Worm (Caenorhabditis elegans) whole organism, early embryonic: ENCODE data around the gene best-13.

Source experiments
- B0310.2 ChIP-seq: sonication (generic microtip); optimal IDR thresholded peaks from 2 replicates; lab custom pipeline; 2016; ENCODE audit warnings: mild to moderate bottlenecking, missing genetic modification characterization, missing compliant biosample characterization
- F13C5.2 ChIP-seq: sonication (generic microtip); optimal IDR thresholded peaks from 2 replicates; lab custom pipeline; 2017; ENCODE audit warnings: mild to moderate bottlenecking, missing genetic modification characterization, inconsistent platforms, missing compliant biosample characterization
- aly-1 ChIP-seq: sonication (generic microtip); optimal IDR thresholded peaks from 2 replicates; lab custom pipeline; 2016; ENCODE audit warnings: missing genetic modification characterization, missing compliant biosample characterization
- ama-1 ChIP-seq: fragments of 150-350 bp; optimal IDR thresholded peaks from 2 replicates; lab custom pipeline; 2014
- ceh-13 ChIP-seq: fragments of 200-800 bp; sonication (Bioruptor generic); optimal IDR thresholded peaks from 2 replicates; lab custom pipeline; 2018; ENCODE audit warnings: mild to moderate bottlenecking, missing genetic modification characterization, missing compliant biosample characterization
- ceh-36 ChIP-seq: sonication (generic microtip); optimal IDR thresholded peaks from 2 replicates; lab custom pipeline; 2016; ENCODE audit warnings: missing genetic modification characterization, inconsistent platforms, missing compliant biosample characterization
- ets-7 ChIP-seq: sonication (generic microtip); optimal IDR thresholded peaks from 2 replicates; lab custom pipeline; 2016; ENCODE audit warnings: missing genotype, missing genetic modification characterization, missing compliant biosample characterization
- flt-1 ChIP-seq: fragments of 200-800 bp; sonication (Bioruptor generic); IDR thresholded peaks from 2 replicates; pipeline ENCODE4 v1.3.6; 2022; ENCODE audit warnings: missing genetic modification characterization, missing compliant biosample characterization
- hmbx-1 ChIP-seq: sonication (generic microtip); optimal IDR thresholded peaks from 2 replicates; lab custom pipeline; 2016; ENCODE audit warnings: mild to moderate bottlenecking, missing genetic modification characterization, missing compliant biosample characterization
- hmg-4 ChIP-seq: fragments of 200-800 bp; sonication (Bioruptor generic); optimal IDR thresholded peaks from 2 replicates; lab custom pipeline; 2018; ENCODE audit warnings: mild to moderate bottlenecking, missing genetic modification characterization, missing compliant biosample characterization
- hnd-1 ChIP-seq: sonication (generic microtip); optimal IDR thresholded peaks from 2 replicates; lab custom pipeline; 2016; ENCODE audit warnings: missing genetic modification characterization, missing compliant biosample characterization
- pes-1 ChIP-seq: fragments of 200-800 bp; sonication (Bioruptor generic); IDR thresholded peaks from 2 replicates; pipeline ENCODE4 v1.3.6; 2022; ENCODE audit warnings: missing genetic modification reagents, missing genetic modification characterization, missing compliant biosample characterization
- scrt-1 ChIP-seq: fragments of 200-800 bp; sonication (Bioruptor generic); IDR thresholded peaks from 2 replicates; pipeline ENCODE4 v1.3.6; 2022; ENCODE audit warnings: missing genetic modification characterization, missing compliant biosample characterization
- sea-1 ChIP-seq: fragments of 200-800 bp; sonication (Bioruptor generic); conservative IDR thresholded peaks from 2 replicates; pipeline ENCODE4 v1.3.6; 2022; ENCODE audit warnings: missing genetic modification characterization, missing compliant biosample characterization
- tbx-11 ChIP-seq: fragments of 200-800 bp; sonication (Bioruptor generic); IDR thresholded peaks from 2 replicates; pipeline ENCODE4 v1.3.6; 2022; ENCODE audit warnings: missing genetic modification characterization, missing compliant biosample characterization
- tbx-37 ChIP-seq: fragments of 200-800 bp; sonication (Bioruptor generic); conservative IDR thresholded peaks from 2 replicates; pipeline ENCODE4 v1.3.6; 2022; ENCODE audit warnings: missing genetic modification reagents, missing genetic modification characterization, missing compliant biosample characterization
- tra-4 ChIP-seq: sonication (generic microtip); optimal IDR thresholded peaks from 2 replicates; lab custom pipeline; 2017; ENCODE audit warnings: missing genetic modification characterization, missing compliant biosample characterization

Gene best-13

ce11 chrIV:9920426-9920825, 16.7 kb downstream of the best-13 start:
- no peak for TF ChIP-seq F13C5.2 (tag; lab: Kevin White, UChicago)
- no peak for TF ChIP-seq tbx-37
- TF ChIP-seq sea-1 (GFP tag; lab: Robert Waterston, UW): no peak
- TF ChIP-seq B0310.2: no peak
- TF ChIP-seq pes-1 (GFP tag; lab: Robert Waterston, UW): no peak
- TF ChIP-seq ceh-36 (tag; lab: Kevin White, UChicago): no peak
- no peak for TF ChIP-seq scrt-1 (GFP tag; lab: Robert Waterston, UW)
- no peak for TF ChIP-seq hmg-4 (GFP tag; lab: Kevin White, UChicago)
- TF ChIP-seq ets-7 (tag; lab: Kevin White, UChicago): no peak
- TF ChIP-seq hnd-1 (tag; lab: Kevin White, UChicago): no peak
- TF ChIP-seq hmbx-1 (tag; lab: Kevin White, UChicago): no peak
- TF ChIP-seq aly-1 (tag; lab: Kevin White, UChicago): no peak
- TF ChIP-seq tbx-11 (GFP tag; lab: Robert Waterston, UW): no peak
- no peak for TF ChIP-seq ama-1 (lab: Kevin White, UChicago)
- no peak for TF ChIP-seq flt-1 (GFP tag; lab: Robert Waterston, UW)
- TF ChIP-seq tra-4: no peak

- TF ChIP-seq ets-7 (tag; lab: Kevin White, UChicago): no peak
- no peak for TF ChIP-seq hnd-1 (tag; lab: Kevin White, UChicago)
- no peak for TF ChIP-seq ama-1 (lab: Kevin White, UChicago)
- TF ChIP-seq hmbx-1 (tag; lab: Kevin White, UChicago): no peak
- TF ChIP-seq F13C5.2 (tag; lab: Kevin White, UChicago): no peak
- no peak for TF ChIP-seq tbx-37
- TF ChIP-seq aly-1 (tag; lab: Kevin White, UChicago): no peak
- no peak for TF ChIP-seq scrt-1 (GFP tag; lab: Robert Waterston, UW)
- TF ChIP-seq sea-1 (GFP tag; lab: Robert Waterston, UW): no peak
- TF ChIP-seq hmg-4 (GFP tag; lab: Kevin White, UChicago): no peak
- no peak for TF ChIP-seq pes-1 (GFP tag; lab: Robert Waterston, UW)
- TF ChIP-seq B0310.2: no peak
- no peak for TF ChIP-seq flt-1 (GFP tag; lab: Robert Waterston, UW)
- TF ChIP-seq tbx-11 (GFP tag; lab: Robert Waterston, UW): no peak
- TF ChIP-seq ceh-36 (tag; lab: Kevin White, UChicago): no peak
- no peak for TF ChIP-seq ceh-13
- no peak for TF ChIP-seq tra-4
Measured at ce11 chrIV:9924419-9924818, 20.7 kb downstream of the best-13 start.

ce11 chrIV:9928180-9928896, 24.6 kb downstream of the best-13 start, which contains the start of gene dur-1:
TSS of gene dur-1 (minus strand) at chrIV:9928230.
- no peak for TF ChIP-seq ceh-36 (tag; lab: Kevin White, UChicago)

DNA sequence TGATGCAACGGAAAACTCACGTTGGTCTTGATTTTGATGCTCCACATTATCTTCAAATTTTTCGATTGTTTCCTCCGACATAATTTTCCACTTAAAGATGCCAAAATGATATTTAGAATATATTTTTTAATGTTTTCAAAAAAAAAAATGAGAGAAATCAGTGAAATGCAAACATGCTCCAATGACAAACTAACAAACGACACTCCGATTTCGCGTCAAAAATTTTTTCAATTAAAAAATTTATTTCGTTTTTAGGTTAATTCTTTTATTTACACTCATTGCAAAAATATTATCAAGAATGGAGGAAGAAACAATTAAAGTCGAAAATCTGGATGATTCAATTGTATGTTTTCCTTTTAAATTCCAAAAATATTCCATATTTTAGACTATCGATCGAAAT, 28.3 kb downstream of the best-13 start, which contains the start of the genes trmt-10A and F25H8.2:
Gene trmt-10A, minus strand, starts transcription at position 159 of the 400 bp plus-strand sequence.
Gene F25H8.2, plus strand, starts transcription at position 181 of the 400 bp plus-strand sequence.
- TF ChIP-seq F13C5.2 (tag; lab: Kevin White, UChicago) (no peak), aly-1 (tag; lab: Kevin White, UChicago) (no peak), ceh-13 (no peak), tbx-11 (GFP tag; lab: Robert Waterston, UW) (no peak), flt-1 (GFP tag; lab: Robert Waterston, UW) (no peak), pes-1 (GFP tag; lab: Robert Waterston, UW) (no peak), hnd-1 (tag; lab: Kevin White, UChicago) (no peak), ceh-36 (tag; lab: Kevin White, UChicago) (no peak), tra-4 (no peak), hmg-4 (GFP tag; lab: Kevin White, UChicago) (no peak)

DNA sequence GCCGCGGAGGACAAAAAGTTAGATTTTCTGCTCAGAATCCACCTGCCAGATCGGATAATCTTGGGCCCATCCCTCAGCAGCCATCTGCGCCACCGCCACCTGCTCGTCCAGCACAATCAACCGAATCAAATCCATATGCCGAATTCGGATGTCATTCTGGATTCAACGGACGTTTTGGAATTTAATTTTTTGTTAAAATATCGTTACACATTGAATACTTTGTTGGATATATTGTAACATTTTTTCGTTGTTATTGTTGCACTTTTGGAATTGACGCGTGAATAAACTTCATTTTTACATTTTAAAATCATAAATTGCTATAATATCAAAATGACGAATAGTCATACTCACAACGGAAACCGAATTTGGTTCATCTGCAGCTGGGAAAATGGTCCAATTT, 29.9 kb downstream of the best-13 start, which contains the start of gene spe-29:
Gene spe-29, plus strand, starts transcription at position 301 of the 400 bp plus-strand sequence.
- TF ChIP-seq tra-4 (no peak), hmbx-1 (tag; lab: Kevin White, UChicago) (no peak), ama-1 (lab: Kevin White, UChicago) (no peak), ceh-36 (tag; lab: Kevin White, UChicago) (no peak), scrt-1 (GFP tag; lab: Robert Waterston, UW) (no peak), sea-1 (GFP tag; lab: Robert Waterston, UW) (no peak), hnd-1 (tag; lab: Kevin White, UChicago) (no peak), ceh-13 (no peak), B0310.2 (no peak), ets-7 (tag; lab: Kevin White, UChicago) (no peak), tbx-11 (GFP tag; lab: Robert Waterston, UW) (no peak), F13C5.2 (tag; lab: Kevin White, UChicago) (no peak), aly-1 (tag; lab: Kevin White, UChicago) (no peak), tbx-37 (no peak), pes-1 (GFP tag; lab: Robert Waterston, UW) (no peak), hmg-4 (GFP tag; lab: Kevin White, UChicago) (no peak)

ce11 chrIV:9943214-9943613, 39.5 kb downstream of the best-13 start:
- TF ChIP-seq pes-1 (GFP tag; lab: Robert Waterston, UW) (no peak), ama-1 (lab: Kevin White, UChicago) (no peak), sea-1 (GFP tag; lab: Robert Waterston, UW) (no peak), ceh-36 (tag; lab: Kevin White, UChicago) (no peak)

ce11 chrIV:9944279-9944678, 40.6 kb downstream of the best-13 start:
- TF ChIP-seq hnd-1 (tag; lab: Kevin White, UChicago) (no peak), ama-1 (lab: Kevin White, UChicago) (no peak), tbx-11 (GFP tag; lab: Robert Waterston, UW) (no peak), ceh-36 (tag; lab: Kevin White, UChicago) (no peak), sea-1 (GFP tag; lab: Robert Waterston, UW) (no peak), flt-1 (GFP tag; lab: Robert Waterston, UW) (no peak), F13C5.2 (tag; lab: Kevin White, UChicago) (no peak), hmbx-1 (tag; lab: Kevin White, UChicago) (no peak), ets-7 (tag; lab: Kevin White, UChicago) (no peak)
